Worm (Caenorhabditis elegans) whole organism, L1 larva: Measurements from ENCODE around the gene ccch-5.
A peak's percentile ranks its signal among the peaks of the same experiment; 100 is the strongest.

ENCODE experiments used
- C34B4.2 ChIP-seq: sonication (generic microtip); optimal IDR thresholded peaks from 2 replicates; lab custom pipeline; 2017; ENCODE audit warnings: mild to moderate bottlenecking, missing genetic modification characterization, missing compliant biosample characterization
- F16B12.6 ChIP-seq: fragments of 150-350 bp; optimal IDR thresholded peaks from 2 replicates; lab custom pipeline; 2014; ENCODE audit warnings: missing biosample characterization, missing genetic modification characterization
- alr-1 ChIP-seq: fragments of 200-800 bp; sonication (Bioruptor generic); optimal IDR thresholded peaks from 2 replicates; lab custom pipeline; 2018; ENCODE audit warnings: borderline replicate concordance, mild to moderate bottlenecking, missing genetic modification characterization, missing compliant biosample characterization
- ceh-8 ChIP-seq: fragments of 200-800 bp; sonication (Bioruptor generic); optimal IDR thresholded peaks from 2 replicates; lab custom pipeline; 2018; ENCODE audit warnings: mild to moderate bottlenecking, missing genetic modification characterization, moderate library complexity, missing compliant biosample characterization
- ceh-90 ChIP-seq: sonication (generic microtip); optimal IDR thresholded peaks from 2 replicates; lab custom pipeline; 2016; ENCODE audit warnings: missing genetic modification characterization, missing compliant biosample characterization
- ces-1 ChIP-seq: fragments of 150-350 bp; optimal IDR thresholded peaks from 2 replicates; lab custom pipeline; 2014; ENCODE audit warnings: missing biosample characterization, missing genetic modification reagents, missing genetic modification characterization
- dpl-1 ChIP-seq, 3 experiments: fragments of 150-350 bp in 2 of 3; sonication (generic microtip) in 1 of 3; optimal IDR thresholded peaks; 2 replicates each; lab custom pipeline; 2014 to 2017; ENCODE audit warnings: missing biosample characterization in 3 of 3, missing genetic modification characterization in 3 of 3, missing genetic modification reagents in 3 of 3
- efl-1 ChIP-seq, 4 experiments: fragments of 150-350 bp; optimal IDR thresholded peaks in 3 of 4; peaks in 1 of 4; 1 replicate in 1 of 4; 2 replicates in 3 of 4; lab custom pipeline; 2014; ENCODE audit warnings: missing biosample characterization in 2 of 4, missing genetic modification characterization in 2 of 4, missing genetic modification reagents in 2 of 4
- egl-13 ChIP-seq: sonication (generic microtip); optimal IDR thresholded peaks from 2 replicates; lab custom pipeline; 2016; ENCODE audit warnings: missing genotype, missing genetic modification reagents, missing genetic modification characterization, missing compliant biosample characterization
- ets-5 ChIP-seq: fragments of 200-800 bp; sonication (Bioruptor generic); IDR thresholded peaks from 2 replicates; pipeline ENCODE4 v1.3.6; 2022; ENCODE audit warnings: missing genetic modification characterization, missing compliant biosample characterization
- fkh-8 ChIP-seq: sonication (generic microtip); optimal IDR thresholded peaks from 2 replicates; lab custom pipeline; 2016; ENCODE audit warnings: mild to moderate bottlenecking, missing genetic modification characterization, missing compliant biosample characterization
- hlh-17 ChIP-seq: fragments of 200-800 bp; sonication (Bioruptor generic); optimal IDR thresholded peaks from 2 replicates; lab custom pipeline; 2018; ENCODE audit warnings: missing genetic modification characterization, mild to moderate bottlenecking, missing compliant biosample characterization, moderate library complexity, borderline replicate concordance
- irx-1 ChIP-seq: sonication (generic microtip); optimal IDR thresholded peaks from 2 replicates; lab custom pipeline; 2016; ENCODE audit warnings: missing genetic modification characterization, missing compliant biosample characterization
- isw-1 ChIP-seq: fragments of 200-800 bp; sonication (Bioruptor generic); IDR thresholded peaks from 2 replicates; pipeline ENCODE4 v1.3.6; 2022; ENCODE audit warnings: missing genetic modification characterization, missing compliant biosample characterization
- lin-15B ChIP-seq: fragments of 150-350 bp; sonication (generic microtip); optimal IDR thresholded peaks from 3 replicates; lab custom pipeline; 2014; ENCODE audit warnings: missing biosample characterization, missing genetic modification characterization
- lsy-2 ChIP-seq, 2 experiments: fragments of 150-350 bp; optimal IDR thresholded peaks; 2 replicates each; lab custom pipeline; 2014; ENCODE audit warnings: missing biosample characterization in 2 of 2, missing genetic modification characterization in 2 of 2
- mdl-1 ChIP-seq, 2 experiments: fragments of 150-350 bp; optimal IDR thresholded peaks; 2 replicates each; lab custom pipeline; 2014 to 2017; ENCODE audit warnings: missing biosample characterization in 2 of 2, missing genetic modification characterization in 2 of 2, inconsistent platforms in 1 of 2
- mep-1 ChIP-seq: fragments of 150-350 bp; optimal IDR thresholded peaks from 2 replicates; lab custom pipeline; 2014; ENCODE audit warnings: missing biosample characterization, missing genetic modification characterization
- nhr-237 ChIP-seq: fragments of 150-350 bp; optimal IDR thresholded peaks from 2 replicates; lab custom pipeline; 2014; ENCODE audit warnings: missing biosample characterization, missing genetic modification characterization
- nhr-76 ChIP-seq: sonication (generic microtip); optimal IDR thresholded peaks from 2 replicates; lab custom pipeline; 2017; ENCODE audit warnings: missing biosample characterization, missing genetic modification characterization
- nhr-77 ChIP-seq: fragments of 150-350 bp; optimal IDR thresholded peaks from 2 replicates; lab custom pipeline; 2014; ENCODE audit warnings: missing biosample characterization, missing genetic modification characterization
- nhr-85 ChIP-seq: sonication (generic microtip); peaks from one replicate; lab custom pipeline; 2016; ENCODE audit warnings: missing genetic modification characterization, inconsistent platforms, missing compliant biosample characterization
- nhr-90 ChIP-seq: sonication (generic microtip); optimal IDR thresholded peaks from 2 replicates; lab custom pipeline; 2016; ENCODE audit warnings: mild to moderate bottlenecking, missing genetic modification characterization, missing compliant biosample characterization; ENCODE audit not compliant: poor library complexity
- pax-3 ChIP-seq: fragments of 200-800 bp; sonication (Bioruptor generic); optimal IDR thresholded peaks from 2 replicates; lab custom pipeline; 2018; ENCODE audit warnings: mild to moderate bottlenecking, missing genetic modification characterization, moderate library complexity, missing compliant biosample characterization
- snpc-4 ChIP-seq: fragments of 150-350 bp; optimal IDR thresholded peaks from 2 replicates; lab custom pipeline; 2014; ENCODE audit warnings: missing biosample characterization, missing genetic modification characterization
- snu-23 ChIP-seq: sonication (generic microtip); optimal IDR thresholded peaks from 2 replicates; lab custom pipeline; 2016; ENCODE audit warnings: missing genetic modification characterization, missing compliant biosample characterization
- sptf-1 ChIP-seq: fragments of 150-350 bp; optimal IDR thresholded peaks from 2 replicates; lab custom pipeline; 2014; ENCODE audit warnings: missing biosample characterization, missing genetic modification characterization
- sup-37 ChIP-seq: fragments of 200-800 bp; sonication (Bioruptor generic); optimal IDR thresholded peaks from 2 replicates; lab custom pipeline; 2018; ENCODE audit warnings: mild to moderate bottlenecking, missing genetic modification characterization, missing compliant biosample characterization
- unc-98 ChIP-seq: fragments of 200-800 bp; sonication (Bioruptor generic); IDR thresholded peaks from 2 replicates; pipeline ENCODE4 v1.3.6; 2022; ENCODE audit warnings: missing genetic modification characterization, missing compliant biosample characterization
- zag-1 ChIP-seq: fragments of 150-350 bp; optimal IDR thresholded peaks from 2 replicates; lab custom pipeline; 2014; ENCODE audit warnings: missing biosample characterization, missing genetic modification characterization
- zip-4 ChIP-seq: fragments of 200-800 bp; sonication (Bioruptor generic); optimal IDR thresholded peaks from 2 replicates; lab custom pipeline; 2018; ENCODE audit warnings: mild to moderate bottlenecking, missing genetic modification characterization, moderate library complexity, missing compliant biosample characterization

ccch-5 gene

DNA sequence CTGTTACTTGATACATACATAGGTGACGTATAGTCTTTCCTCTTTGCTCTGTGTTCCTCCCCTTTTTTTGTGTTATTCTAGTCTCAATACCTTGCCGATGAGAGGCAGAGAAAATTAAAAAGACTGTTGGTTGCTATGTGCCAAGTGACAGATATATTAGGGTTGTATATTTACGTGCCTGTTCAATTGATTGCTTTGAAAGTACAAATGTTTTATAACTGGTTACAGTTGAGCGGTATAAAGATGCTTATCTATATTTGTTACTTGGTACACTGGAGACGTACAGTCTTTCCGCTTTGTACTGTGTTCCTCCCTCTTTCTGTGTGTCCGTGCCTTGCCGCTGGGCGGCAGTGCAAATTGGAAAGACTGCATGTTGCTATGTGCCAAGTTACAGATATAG, 16.2 kb upstream of the ccch-5 start:
- TF ChIP-seq ces-1 (GFP tag; lab: Kevin White, UChicago): no peak
- no peak for TF ChIP-seq sup-37 (GFP tag; lab: Kevin White, UChicago)
- TF ChIP-seq lin-15B (tag; lab: Kevin White, UChicago): no peak
- no peak for TF ChIP-seq snpc-4 (tag; lab: Kevin White, UChicago)
- no peak for TF ChIP-seq irx-1 (tag; lab: Kevin White, UChicago)
- no peak for TF ChIP-seq alr-1
- TF ChIP-seq ceh-8: no peak
- TF ChIP-seq egl-13 (tag; lab: Kevin White, UChicago): no peak
- TF ChIP-seq F16B12.6 (tag; lab: Kevin White, UChicago): no peak
- TF ChIP-seq nhr-85 (tag; lab: Kevin White, UChicago): peak; percentile 63
- TF ChIP-seq hlh-17 (GFP tag; lab: Kevin White, UChicago): peak; percentile 6
- TF ChIP-seq dpl-1 (GFP tag; optimal IDR thresholded peaks at IDR 0.05; lab: Kevin White, UChicago): no peak
- no peak for TF ChIP-seq ets-5 (GFP tag; lab: Robert Waterston, UW)
- TF ChIP-seq zip-4: no peak
- TF ChIP-seq ceh-90 (tag; lab: Kevin White, UChicago): no peak
- no peak for TF ChIP-seq unc-98 (GFP tag; lab: Robert Waterston, UW)
- TF ChIP-seq isw-1 (GFP tag; lab: Robert Waterston, UW): no peak
- TF ChIP-seq efl-1 (optimal IDR thresholded peaks at IDR 0.05; lab: Kevin White, UChicago): no peak
- peak in 1 of 2 experiments; percentile 83 for TF ChIP-seq efl-1 (GFP tag; optimal IDR thresholded peaks at IDR 0.05 in 1 of 2; lab: Kevin White, UChicago)
- TF ChIP-seq mep-1 (tag; lab: Kevin White, UChicago): no peak

- TF ChIP-seq C34B4.2 (tag; lab: Kevin White, UChicago): no peak
- TF ChIP-seq fkh-8 (tag; lab: Kevin White, UChicago): peak; percentile 19
- no peak for TF ChIP-seq sptf-1 (tag; lab: Kevin White, UChicago)
Measured at ce11 chrIV:14909589-14909988, 9.8 kb upstream of the ccch-5 start, which contains the start of gene pnc-2. Gene pnc-2 (minus strand): TSS chrIV:14909689.

ce11 chrIV:14929421-14929820, 10.0 kb downstream of the ccch-5 start, which contains the start of gene Y57G11C.28:
Gene Y57G11C.28 (plus strand): TSS chrIV:14929721.
- TF ChIP-seq irx-1 (tag; lab: Kevin White, UChicago): no peak
- no peak for TF ChIP-seq nhr-237 (tag; lab: Kevin White, UChicago)
- TF ChIP-seq lsy-2 (tag; optimal IDR thresholded peaks at IDR 0.05; lab: Kevin White, UChicago): no peak
- TF ChIP-seq pax-3: no peak
- no peak for TF ChIP-seq unc-98 (GFP tag; lab: Robert Waterston, UW)
- TF ChIP-seq nhr-90 (tag; lab: Kevin White, UChicago): no peak
- no peak for TF ChIP-seq mdl-1 (tag; optimal IDR thresholded peaks at IDR 0.05; lab: Kevin White, UChicago)
- TF ChIP-seq, all 84 proteins: peak for 0

- TF ChIP-seq efl-1 (optimal IDR thresholded peaks at IDR 0.05; lab: Kevin White, UChicago) (no peak), efl-1 (GFP tag; optimal IDR thresholded peaks at IDR 0.05 in 1 of 2; lab: Kevin White, UChicago) (peak in 1 of 2 experiments; percentile 70), zag-1 (tag; lab: Kevin White, UChicago) (no peak)
Measured at ce11 chrIV:14932640-14933039, 13.2 kb downstream of the ccch-5 start, which contains the start of gene Y57G11C.1131. Gene Y57G11C.1131 (plus strand): TSS chrIV:14932972.

DNA sequence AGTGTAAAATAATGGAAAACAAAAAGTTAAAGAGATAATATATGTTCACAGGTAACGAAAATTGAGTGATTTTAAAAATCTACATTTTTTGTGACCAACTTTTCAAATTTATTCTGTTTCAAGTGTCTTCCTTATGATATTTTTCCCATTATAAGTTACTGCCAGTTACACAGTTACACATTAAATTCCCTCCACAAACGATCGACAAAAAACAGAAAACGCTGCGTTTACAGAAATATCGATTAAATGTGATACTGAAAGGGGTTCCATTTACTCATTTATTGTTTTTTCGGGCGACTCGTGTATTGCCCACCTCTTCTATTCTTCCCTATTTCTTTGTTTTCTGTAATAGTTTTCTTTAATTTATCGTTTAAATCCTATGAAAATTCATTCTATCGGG, 17.6 kb downstream of the ccch-5 start, which contains the start of gene Y57G11C.1144:
TSS of gene Y57G11C.1144 (plus strand) at position 301 of the 400 bp plus-strand sequence.
- TF ChIP-seq zip-4: no peak
- no peak for TF ChIP-seq lsy-2 (tag; optimal IDR thresholded peaks at IDR 0.05; lab: Kevin White, UChicago)
- TF ChIP-seq nhr-76 (tag; lab: Kevin White, UChicago): no peak
- TF ChIP-seq nhr-77 (tag; lab: Kevin White, UChicago): no peak
- no peak for TF ChIP-seq zag-1 (tag; lab: Kevin White, UChicago)
- TF ChIP-seq efl-1 (optimal IDR thresholded peaks at IDR 0.05; lab: Kevin White, UChicago): no peak
- TF ChIP-seq efl-1 (GFP tag; optimal IDR thresholded peaks at IDR 0.05 in 1 of 2; lab: Kevin White, UChicago): no peak
- no peak for TF ChIP-seq snu-23 (GFP tag; lab: Kevin White, UChicago)
- no peak for TF ChIP-seq sup-37 (GFP tag; lab: Kevin White, UChicago)
- TF ChIP-seq, all 84 proteins: peak for 0
